Worm (Caenorhabditis elegans): ENCODE data around the gene F19D8.2.

F19D8.2 gene

ce11 chrX:13843676-13844075, 9.4 kb downstream of the F19D8.2 start, which contains the start of gene M03B6.5:
TSS of gene M03B6.5 (plus strand) at chrX:13843976.
- no peak for TF ChIP-seq T23F11.4 (GFP tag; optimal IDR thresholded peaks at IDR 0.05)

- no peak for TF ChIP-seq ceh-48 (tag; optimal IDR thresholded peaks at IDR 0.05)
- TF ChIP-seq dve-1 (tag; optimal IDR thresholded peaks at IDR 0.05) = no peak
- TF ChIP-seq madf-2 (tag; optimal IDR thresholded peaks at IDR 0.05) = no peak
- no peak for TF ChIP-seq nhr-11 (tag; optimal IDR thresholded peaks at IDR 0.05)
- no peak for TF ChIP-seq rnt-1 (tag; optimal IDR thresholded peaks at IDR 0.05)
- no peak for TF ChIP-seq Y22D7AL.16 (tag; optimal IDR thresholded peaks at IDR 0.05)
- no peak for TF ChIP-seq pros-1 (tag; optimal IDR thresholded peaks at IDR 0.05)
- TF ChIP-seq nhr-232 (tag; optimal IDR thresholded peaks at IDR 0.05) = no peak
- no peak for TF ChIP-seq pqm-1 (tag; optimal IDR thresholded peaks at IDR 0.05)
- TF ChIP-seq mec-3 (tag; optimal IDR thresholded peaks at IDR 0.05; ENCODE audit: borderline replicate concordance) = no peak
- TF ChIP-seq lim-6 (tag; optimal IDR thresholded peaks at IDR 0.05) = no peak
- TF ChIP-seq hlh-8 (tag; optimal IDR thresholded peaks at IDR 0.05) = no peak
- no peak for TF ChIP-seq ceh-24 (tag; optimal IDR thresholded peaks at IDR 0.05)
- TF ChIP-seq ceh-22 (tag; optimal IDR thresholded peaks at IDR 0.05) = no peak
- TF ChIP-seq fkh-10 (GFP tag; optimal IDR thresholded peaks at IDR 0.05) = no peak
- no peak for TF ChIP-seq ceh-31 (tag; optimal IDR thresholded peaks at IDR 0.05)
- TF ChIP-seq odd-2 (tag; optimal IDR thresholded peaks at IDR 0.05) = no peak
- TF ChIP-seq unc-42 (tag; optimal IDR thresholded peaks at IDR 0.05) = no peak
- no peak for TF ChIP-seq nfya-1 (tag; optimal IDR thresholded peaks at IDR 0.05)
These were observed 11.8 kb downstream of the F19D8.2 start for ce11 chrX:13846024-13846423.

ce11 chrX:13850359-13850758, 16.1 kb downstream of the F19D8.2 start:
- no peak for TF ChIP-seq unc-3 (GFP tag; conservative IDR thresholded peaks at IDR 0.05)
- TF ChIP-seq unc-3 (tag; optimal IDR thresholded peaks at IDR 0.05) = no peak
- no peak for TF ChIP-seq hlh-15 (tag; optimal IDR thresholded peaks at IDR 0.05)
- no peak for TF ChIP-seq lin-11 (tag; optimal IDR thresholded peaks at IDR 0.05)
- no peak for TF ChIP-seq unc-55 (GFP tag; optimal IDR thresholded peaks at IDR 0.05)
- TF ChIP-seq ceh-18 (tag; optimal IDR thresholded peaks at IDR 0.05) = no peak
- no peak for TF ChIP-seq ceh-19 (GFP tag; optimal IDR thresholded peaks at IDR 0.05)
- no peak for TF ChIP-seq ceh-22 (tag; optimal IDR thresholded peaks at IDR 0.05)
- no peak for TF ChIP-seq sox-2 (GFP tag; IDR thresholded peaks at IDR 0.05)
- no peak for TF ChIP-seq pat-9 (tag; optimal IDR thresholded peaks at IDR 0.05)
- TF ChIP-seq sox-4 (tag; optimal IDR thresholded peaks at IDR 0.05) = no peak
- TF ChIP-seq ceh-31 (tag; optimal IDR thresholded peaks at IDR 0.05) = no peak
- TF ChIP-seq pha-2 (tag; optimal IDR thresholded peaks at IDR 0.05) = no peak
- no peak for TF ChIP-seq pax-1 (tag; optimal IDR thresholded peaks at IDR 0.05)
- no peak for TF ChIP-seq ama-1 (optimal IDR thresholded peaks at IDR 0.05)
- no peak for TF ChIP-seq K02D7.2 (tag; optimal IDR thresholded peaks at IDR 0.05)
- no peak for TF ChIP-seq ttx-3 (tag; optimal IDR thresholded peaks at IDR 0.05)
- TF ChIP-seq ceh-30 (tag; optimal IDR thresholded peaks at IDR 0.05) = no peak

- TF ChIP-seq elt-2 (tag; optimal IDR thresholded peaks at IDR 0.05) = peak; percentile 10
- no peak for TF ChIP-seq dve-1 (tag; optimal IDR thresholded peaks at IDR 0.05)
- no peak for TF ChIP-seq pha-2 (tag; optimal IDR thresholded peaks at IDR 0.05)
These were observed 17.4 kb downstream of the F19D8.2 start for ce11 chrX:13851590-13851989.

ce11 chrX:13852606-13853005, 18.4 kb downstream of the F19D8.2 start, which contains the start of gene mct-3:
TSS of gene mct-3 (plus strand) at chrX:13852906.
- TF ChIP-seq pha-4 (tag; optimal IDR thresholded peaks at IDR 0.05) (no peak), npax-4 (tag; optimal IDR thresholded peaks at IDR 0.05) (no peak), rnt-1 (tag; optimal IDR thresholded peaks at IDR 0.05) (no peak), dve-1 (tag; optimal IDR thresholded peaks at IDR 0.05) (no peak), ama-1 (optimal IDR thresholded peaks at IDR 0.05) (no peak), sox-2 (GFP tag; IDR thresholded peaks at IDR 0.05) (no peak), fax-1 (tag; optimal IDR thresholded peaks at IDR 0.05) (no peak), ceh-6 (GFP tag; optimal IDR thresholded peaks at IDR 0.05) (no peak), ceh-34 (tag; optimal IDR thresholded peaks at IDR 0.05) (no peak), hlh-8 (tag; optimal IDR thresholded peaks at IDR 0.05) (no peak), F13H6.1 (tag; optimal IDR thresholded peaks at IDR 0.05) (no peak), odd-2 (tag; optimal IDR thresholded peaks at IDR 0.05) (no peak), ceh-45 (GFP tag; IDR thresholded peaks at IDR 0.05) (no peak), ahr-1 (tag; optimal IDR thresholded peaks at IDR 0.05) (no peak), ceh-31 (tag; optimal IDR thresholded peaks at IDR 0.05) (no peak), unc-3 (GFP tag; conservative IDR thresholded peaks at IDR 0.05) (no peak), unc-3 (tag; optimal IDR thresholded peaks at IDR 0.05) (no peak), sox-4 (tag; optimal IDR thresholded peaks at IDR 0.05) (no peak)
